Fruit fly (Drosophila melanogaster) whole organism, embryonic: ENCODE measurements around the gene CG6149.
A peak's percentile ranks its signal among the peaks of the same experiment; 100 is the strongest.

Source experiments
- Blimp-1 ChIP-seq: fragments of 200-800 bp; sonication (Bioruptor generic); optimal IDR thresholded peaks from 3 replicates; lab custom pipeline; 2018; ENCODE audit warnings: missing biosample characterization, missing genetic modification characterization, mild to moderate bottlenecking, moderate library complexity, missing genetic modification reagents
- CG11456 ChIP-seq: fragments of 200-800 bp; sonication (Bioruptor generic); IDR thresholded peaks from 3 replicates; pipeline ENCODE4 v1.3.6; 2022; ENCODE audit warnings: missing biosample characterization, missing genetic modification characterization
- CG12236 ChIP-seq: fragments of 200-800 bp; sonication (Bioruptor generic); optimal IDR thresholded peaks from 2 replicates; lab custom pipeline; 2016; ENCODE audit warnings: missing biosample characterization, missing genetic modification characterization
- CG15073 ChIP-seq: fragments of 200-800 bp; sonication (Bioruptor generic); optimal IDR thresholded peaks from 2 replicates; lab custom pipeline; 2016; ENCODE audit warnings: missing biosample characterization, missing genetic modification characterization
- CG17186 ChIP-seq: fragments of 200-800 bp; sonication (Bioruptor generic); optimal IDR thresholded peaks from 3 replicates; lab custom pipeline; 2017; ENCODE audit warnings: missing biosample characterization, missing genetic modification reagents, missing genetic modification characterization
- CG17359 ChIP-seq: fragments of 200-800 bp; sonication (Bioruptor generic); optimal IDR thresholded peaks from 3 replicates; lab custom pipeline; 2018; ENCODE audit warnings: missing biosample characterization, mild to moderate bottlenecking, missing genetic modification characterization, moderate library complexity
- CG18011 ChIP-seq: fragments of 200-800 bp; sonication (Bioruptor generic); optimal IDR thresholded peaks from 2 replicates; lab custom pipeline; 2017; ENCODE audit warnings: missing biosample characterization, missing genetic modification characterization, mild to moderate bottlenecking, moderate library complexity, missing genotype
- CG2712 ChIP-seq: fragments of 200-800 bp; optimal IDR thresholded peaks from 3 replicates; lab custom pipeline; 2019; ENCODE audit warnings: missing biosample characterization, mild to moderate bottlenecking, missing genetic modification characterization, moderate library complexity
- CG30403 ChIP-seq: fragments of 200-800 bp; sonication (Bioruptor generic); optimal IDR thresholded peaks from 3 replicates; lab custom pipeline; 2016; ENCODE audit warnings: missing biosample characterization, missing genetic modification characterization
- CG30431 ChIP-seq: fragments of 200-800 bp; sonication (Bioruptor generic); optimal IDR thresholded peaks from 2 replicates; lab custom pipeline; 2017; ENCODE audit warnings: missing biosample characterization, missing genetic modification characterization
- CG4282 ChIP-seq: fragments of 200-800 bp; sonication (Bioruptor generic); optimal IDR thresholded peaks from 2 replicates; lab custom pipeline; 2016; ENCODE audit warnings: missing biosample characterization, missing genetic modification characterization
- CG4360 ChIP-seq: fragments of 200-800 bp; sonication (Bioruptor generic); IDR thresholded peaks from 2 replicates; pipeline ENCODE4 v1.3.6; 2022; ENCODE audit warnings: missing biosample characterization, missing genetic modification characterization
- CG4707 ChIP-seq: fragments of 200-800 bp; sonication (Bioruptor generic); optimal IDR thresholded peaks from 2 replicates; lab custom pipeline; 2018; ENCODE audit warnings: missing biosample characterization, mild to moderate bottlenecking, missing genetic modification characterization, moderate library complexity
- CG5180 ChIP-seq: fragments of 200-800 bp; sonication (Bioruptor generic); optimal IDR thresholded peaks from 3 replicates; lab custom pipeline; 2017; ENCODE audit warnings: missing biosample characterization, missing genetic modification characterization, mild to moderate bottlenecking, moderate library complexity, missing genetic modification reagents
- CG6765 ChIP-seq: fragments of 200-800 bp; sonication (Bioruptor generic); optimal IDR thresholded peaks from 3 replicates; lab custom pipeline; 2017; ENCODE audit warnings: missing biosample characterization, mild to moderate bottlenecking, missing genetic modification characterization
- CG7839 ChIP-seq: fragments of 200-800 bp; sonication (Bioruptor generic); optimal IDR thresholded peaks from 3 replicates; lab custom pipeline; 2018; ENCODE audit warnings: missing biosample characterization, mild to moderate bottlenecking, missing genetic modification characterization, moderate library complexity
- CG8359 ChIP-seq: fragments of 200-800 bp; sonication (Bioruptor generic); optimal IDR thresholded peaks from 2 replicates; lab custom pipeline; 2017; ENCODE audit warnings: missing biosample characterization, mild to moderate bottlenecking, missing genetic modification characterization, borderline replicate concordance
- CG9437 ChIP-seq: fragments of 200-800 bp; sonication (Bioruptor generic); optimal IDR thresholded peaks from 2 replicates; lab custom pipeline; 2018; ENCODE audit warnings: missing biosample characterization, mild to moderate bottlenecking, missing genetic modification characterization
- Chrac-16 ChIP-seq: fragments of 200-800 bp; sonication (Bioruptor generic); optimal IDR thresholded peaks from 3 replicates; lab custom pipeline; 2016; ENCODE audit warnings: missing biosample characterization, missing genetic modification characterization
- Dek ChIP-seq: fragments of 200-800 bp; sonication (Bioruptor generic); optimal IDR thresholded peaks from 3 replicates; lab custom pipeline; 2019; ENCODE audit warnings: missing biosample characterization, mild to moderate bottlenecking, missing genetic modification characterization, moderate library complexity
- Dfd ChIP-seq, 2 experiments: fragments of >200 bp; optimal IDR thresholded peaks; 2 replicates each; lab custom pipeline; 2017; ENCODE audit warnings: missing biosample characterization in 2 of 2, missing genetic modification characterization in 2 of 2
- Fer3 ChIP-seq: fragments of 200-800 bp; sonication (Bioruptor generic); optimal IDR thresholded peaks from 2 replicates; lab custom pipeline; 2018; ENCODE audit warnings: missing biosample characterization, mild to moderate bottlenecking, missing genetic modification characterization, moderate library complexity
- HLH3B ChIP-seq: fragments of 200-800 bp; sonication (Bioruptor generic); IDR thresholded peaks from 2 replicates; pipeline ENCODE4 v1.3.6; 2022; ENCODE audit warnings: missing biosample characterization, missing genetic modification characterization
- HmgD ChIP-seq: fragments of 200-800 bp; sonication (Bioruptor generic); optimal IDR thresholded peaks from 3 replicates; lab custom pipeline; 2016; ENCODE audit warnings: missing biosample characterization, missing genetic modification characterization
- Hsf ChIP-seq: fragments of 200-800 bp; sonication (Bioruptor generic); optimal IDR thresholded peaks from 3 replicates; lab custom pipeline; 2016; ENCODE audit warnings: missing biosample characterization, missing genetic modification characterization
- Med ChIP-seq: fragments of 200-800 bp; sonication (Bioruptor generic); peaks from one replicate; lab custom pipeline; 2016; ENCODE audit warnings: missing biosample characterization, missing genetic modification characterization, mild to moderate bottlenecking, inconsistent platforms, moderate library complexity
- Nf-YB ChIP-seq: fragments of 200-800 bp; sonication (Bioruptor generic); optimal IDR thresholded peaks from 3 replicates; lab custom pipeline; 2019; ENCODE audit warnings: missing biosample characterization, mild to moderate bottlenecking, missing genetic modification characterization, moderate library complexity
- Opbp ChIP-seq: fragments of 200-800 bp; sonication (Bioruptor generic); IDR thresholded peaks from 3 replicates; pipeline ENCODE4 v1.3.6; 2022; ENCODE audit warnings: missing biosample characterization, missing genetic modification characterization; ENCODE audit not compliant: partially characterized antibody
- Ravus ChIP-seq: fragments of 200-800 bp; sonication (Bioruptor generic); IDR thresholded peaks from 2 replicates; pipeline ENCODE4 v1.3.6; 2022; ENCODE audit warnings: missing biosample characterization, missing genetic modification characterization
- Rfx ChIP-seq: fragments of 200-800 bp; sonication (Bioruptor generic); IDR thresholded peaks from 2 replicates; pipeline ENCODE4 v1.3.6; 2022; ENCODE audit warnings: missing biosample characterization, missing genetic modification characterization
- Spps ChIP-seq: fragments of 200-800 bp; sonication (Bioruptor generic); optimal IDR thresholded peaks from 2 replicates; lab custom pipeline; 2018; ENCODE audit warnings: missing biosample characterization, mild to moderate bottlenecking, missing genetic modification characterization
- ap ChIP-seq: fragments of 200-800 bp; sonication (Bioruptor generic); IDR thresholded peaks from 2 replicates; pipeline ENCODE4 v1.3.6; 2022; ENCODE audit warnings: missing biosample characterization, missing genetic modification characterization
- cato ChIP-seq: fragments of 200-800 bp; sonication (Bioruptor generic); optimal IDR thresholded peaks from 2 replicates; lab custom pipeline; 2016; ENCODE audit warnings: missing biosample characterization, missing genetic modification characterization, borderline replicate concordance
- caup ChIP-seq: fragments of 200-800 bp; sonication (Bioruptor generic); optimal IDR thresholded peaks from 3 replicates; lab custom pipeline; 2017; ENCODE audit warnings: missing biosample characterization, mild to moderate bottlenecking, missing genetic modification characterization, moderate library complexity; ENCODE audit not compliant: severe bottlenecking
- crc ChIP-seq: fragments of 200-800 bp; sonication (Bioruptor generic); optimal IDR thresholded peaks from 2 replicates; lab custom pipeline; 2016; ENCODE audit warnings: missing biosample characterization, missing genetic modification characterization
- crp ChIP-seq, 2 experiments: fragments of 200-800 bp; sonication (Bioruptor generic); optimal IDR thresholded peaks; 2 replicates in 1 of 2; 3 replicates in 1 of 2; lab custom pipeline; 2017; ENCODE audit warnings: missing biosample characterization in 2 of 2, missing genetic modification characterization in 2 of 2, mild to moderate bottlenecking in 1 of 2, moderate library complexity in 1 of 2
- cwo ChIP-seq: fragments of 200-800 bp; sonication (Bioruptor generic); optimal IDR thresholded peaks from 3 replicates; lab custom pipeline; 2017; ENCODE audit warnings: missing biosample characterization, missing genetic modification characterization, mild to moderate bottlenecking, moderate library complexity, missing genetic modification reagents
- ewg ChIP-seq: fragments of 200-800 bp; sonication (Bioruptor generic); optimal IDR thresholded peaks from 3 replicates; lab custom pipeline; 2017; ENCODE audit warnings: mild to moderate bottlenecking, missing biosample characterization, missing genetic modification reagents, missing genetic modification characterization
- eyg ChIP-seq: fragments of 200-800 bp; sonication (Bioruptor generic); optimal IDR thresholded peaks from 3 replicates; lab custom pipeline; 2016; ENCODE audit warnings: missing biosample characterization, missing genetic modification characterization
- hkb ChIP-seq, 2 experiments: fragments of 200-800 bp in 1 of 2; fragments of >200 bp in 1 of 2; sonication (Bioruptor generic) in 1 of 2; IDR thresholded peaks in 1 of 2; optimal IDR thresholded peaks in 1 of 2; 2 replicates each; pipeline versions ENCODE4 v1.3.6 to Lab custom; 2017 to 2022; ENCODE audit warnings: missing biosample characterization in 1 of 2, missing genetic modification characterization in 1 of 2
- ind ChIP-seq: fragments of 200-800 bp; sonication (Bioruptor generic); optimal IDR thresholded peaks from 3 replicates; lab custom pipeline; 2016; ENCODE audit warnings: missing biosample characterization, missing genetic modification characterization
- luna ChIP-seq: fragments of 200-800 bp; sonication (Bioruptor generic); optimal IDR thresholded peaks from 2 replicates; lab custom pipeline; 2016; ENCODE audit warnings: missing biosample characterization, missing genetic modification characterization
- mld ChIP-seq: fragments of 200-800 bp; sonication (Bioruptor generic); IDR thresholded peaks from 3 replicates; pipeline ENCODE4 v1.3.6; 2022; ENCODE audit warnings: missing biosample characterization, missing genetic modification characterization; ENCODE audit not compliant: partially characterized antibody
- nmo ChIP-seq: fragments of 200-800 bp; sonication (Bioruptor generic); optimal IDR thresholded peaks from 2 replicates; lab custom pipeline; 2018; ENCODE audit warnings: missing biosample characterization, mild to moderate bottlenecking, missing genetic modification characterization, moderate library complexity
- otp ChIP-seq: fragments of 200-800 bp; sonication (Bioruptor generic); IDR thresholded peaks from 3 replicates; pipeline ENCODE4, ENCODE4 v1.3.6; 2022; ENCODE audit warnings: missing biosample characterization, missing genetic modification characterization
- pb ChIP-seq: fragments of 200-800 bp; sonication (Bioruptor generic); optimal IDR thresholded peaks from 3 replicates; lab custom pipeline; 2016; ENCODE audit warnings: missing biosample characterization, missing genetic modification characterization
- sima ChIP-seq: fragments of 200-800 bp; sonication (Bioruptor generic); optimal IDR thresholded peaks from 2 replicates; lab custom pipeline; 2016; ENCODE audit warnings: missing biosample characterization, missing genetic modification characterization
- zfh1 ChIP-seq: fragments of 200-800 bp; sonication (Bioruptor generic); IDR thresholded peaks from 3 replicates; pipeline ENCODE4 v1.3.6; 2022; ENCODE audit warnings: missing biosample characterization, missing genetic modification characterization
- zfh2 ChIP-seq: fragments of 200-800 bp; sonication (Bioruptor generic); optimal IDR thresholded peaks from 2 replicates; lab custom pipeline; 2016; ENCODE audit warnings: missing biosample characterization, missing genetic modification characterization

The CG6149 gene

dm6 chr3L:11443474-11444080 lies 8.3 kb upstream of the CG6149 start (continued):
- no peak for TF ChIP-seq pb (GFP tag; lab: Kevin White, UChicago)
- TF ChIP-seq zfh1 (GFP tag; lab: Robert Waterston, UW) = no peak
- no peak for TF ChIP-seq CG15073 (GFP tag; lab: Kevin White, UChicago)
- TF ChIP-seq CG9437 (GFP tag; lab: Kevin White, UChicago) = peak; percentile 3
- TF ChIP-seq CG30431 (GFP tag; lab: Kevin White, UChicago) = no peak
- no peak for TF ChIP-seq Opbp
- TF ChIP-seq CG18011 (GFP tag; lab: Kevin White, UChicago) = no peak
- no peak for TF ChIP-seq Nf-YB (GFP tag; lab: Kevin White, UChicago)
- no peak for TF ChIP-seq CG5180 (GFP tag; lab: Kevin White, UChicago)
- TF ChIP-seq CG4282 (GFP tag; lab: Kevin White, UChicago) = no peak
- TF ChIP-seq Rfx (GFP tag; lab: Robert Waterston, UW) = 0 out of 2 replicates have a peak, but pooled peaks have one; percentile 8
- TF ChIP-seq CG4360 (GFP tag; lab: Robert Waterston, UW) = no peak
- TF ChIP-seq Blimp-1 = peak; percentile 44
- TF ChIP-seq cato = no peak
- TF ChIP-seq cwo (GFP tag; lab: Kevin White, UChicago) = peak; percentile 9
- TF ChIP-seq CG17186 = no peak
- no peak for TF ChIP-seq zfh2 (GFP tag; lab: Kevin White, UChicago)
- no peak for TF ChIP-seq sima (GFP tag; lab: Kevin White, UChicago)
- no peak for TF ChIP-seq Fer3
- TF ChIP-seq caup (GFP tag; lab: Kevin White, UChicago) = no peak
- TF ChIP-seq crc (GFP tag; lab: Kevin White, UChicago) = no peak
- no peak for TF ChIP-seq CG8359 (GFP tag; lab: Kevin White, UChicago)
- no peak for TF ChIP-seq mld (GFP tag; lab: Robert Waterston, UW)
- TF ChIP-seq ind (GFP tag; lab: Kevin White, UChicago) = no peak
- no peak for TF ChIP-seq luna (GFP tag; lab: Kevin White, UChicago)
- TF ChIP-seq Dfd (GFP tag; optimal IDR thresholded peaks at IDR 0.05; lab: Kevin White, UChicago) = no peak
- no peak for TF ChIP-seq CG4707
- peak; percentile 17 for TF ChIP-seq Med (GFP tag; lab: Kevin White, UChicago)
- no peak for TF ChIP-seq CG6765 (GFP tag; lab: Kevin White, UChicago)
- peak; percentile 66 for TF ChIP-seq CG2712
- no peak for TF ChIP-seq HLH3B (GFP tag; lab: Robert Waterston, UW)
- no peak for TF ChIP-seq eyg (GFP tag; lab: Kevin White, UChicago)
- TF ChIP-seq Hsf (GFP tag; lab: Kevin White, UChicago) = no peak
- TF ChIP-seq CG7839 (tag; lab: Kevin White, UChicago) = peak; percentile 47
- no peak for TF ChIP-seq HmgD (GFP tag; lab: Kevin White, UChicago)
- no peak for TF ChIP-seq Chrac-16
- no peak for TF ChIP-seq Ravus (GFP tag; lab: Robert Waterston, UW)
- TF ChIP-seq otp (GFP tag; lab: Robert Waterston, UW) = no peak
- no peak for TF ChIP-seq CG30403 (GFP tag; lab: Kevin White, UChicago)
- TF ChIP-seq Dek (tag; lab: Kevin White, UChicago) = peak; percentile 1
- TF ChIP-seq ap = no peak
- TF ChIP-seq Spps (tag; lab: Kevin White, UChicago) = no peak
- TF ChIP-seq nmo (GFP tag; lab: Kevin White, UChicago) = peak; percentile 44
- no peak for TF ChIP-seq CG12236 (GFP tag; lab: Kevin White, UChicago)
- no peak for TF ChIP-seq CG17359 (tag; lab: Kevin White, UChicago)
- TF ChIP-seq ewg (GFP tag; lab: Kevin White, UChicago) = no peak
- TF ChIP-seq crp (GFP tag; optimal IDR thresholded peaks at IDR 0.05; lab: Kevin White, UChicago) = no peak
- TF ChIP-seq hkb (optimal IDR thresholded peaks at IDR 0.05; lab: Kevin White, UChicago) = no peak
- TF ChIP-seq hkb (GFP tag; IDR thresholded peaks at IDR 0.05; lab: Robert Waterston, UW) = no peak
- TF ChIP-seq CG11456 (GFP tag; lab: Robert Waterston, UW) = 0 out of 3 replicates have a peak, but pooled peaks have one; percentile 57
